Fruit fly (Drosophila melanogaster): Measurements from ENCODE around the gene CG11760.
A peak's percentile ranks its signal among the peaks of the same experiment; 100 is the strongest.

CG11760 gene

dm6 chr3R:8670529-8671491 is 48.2 kb upstream of the CG11760 start, which contains the start of gene p (continued):
- TF ChIP-seq CG13287 (GFP tag; IDR thresholded peaks at IDR 0.05; ENCODE audit: partially characterized antibody) (no peak), CG6689 (GFP tag; IDR thresholded peaks at IDR 0.05) (peak; percentile 42; the same call in 1 of the 2 replicates), CG8290 (GFP tag; optimal IDR thresholded peaks at IDR 0.05) (peak; percentile 57), CG8290 (tag; optimal IDR thresholded peaks at IDR 0.05) (peak in 1 of 2 experiments; percentile 71), CG12744 (GFP tag; optimal IDR thresholded peaks at IDR 0.05) (peak; percentile 23), cg (GFP tag; optimal IDR thresholded peaks at IDR 0.05) (no peak), CG5953 (GFP tag; IDR thresholded peaks at IDR 0.05) (peak; percentile 3; the same call in 1 of the 2 replicates), CG18619 (GFP tag; optimal IDR thresholded peaks at IDR 0.05) (no peak), CG1233 (GFP tag; optimal IDR thresholded peaks at IDR 0.05) (peak; percentile 34), CG9609 (GFP tag; optimal IDR thresholded peaks at IDR 0.05) (peak; percentile 0), schlank (tag; optimal IDR thresholded peaks at IDR 0.05) (peak; percentile 47), mirr (GFP tag; optimal IDR thresholded peaks at IDR 0.05) (peak; percentile 34), CG2199 (GFP tag; IDR thresholded peaks at IDR 0.05) (no peak), ro (GFP tag; IDR thresholded peaks at IDR 0.05) (no peak), CG42726 (GFP tag; IDR thresholded peaks at IDR 0.05; ENCODE audit: partially characterized antibody) (no peak), Antp (GFP tag; optimal IDR thresholded peaks at IDR 0.05) (peak; percentile 19), MESR4 (GFP tag; optimal IDR thresholded peaks at IDR 0.05) (no peak), Vsx1 (GFP tag; optimal IDR thresholded peaks at IDR 0.05) (no peak), Scr (GFP tag; IDR thresholded peaks at IDR 0.05; ENCODE audit: partially characterized antibody) (no peak), CG10321 (GFP tag; IDR thresholded peaks at IDR 0.05) (peak; percentile 63; the same call in 1 of the 2 replicates), CG12659 (GFP tag; optimal IDR thresholded peaks at IDR 0.05) (peak; percentile 43), fd102C (GFP tag; optimal IDR thresholded peaks at IDR 0.05) (no peak), sr (GFP tag; IDR thresholded peaks at IDR 0.05) (no peak), CG31224 (GFP tag; IDR thresholded peaks at IDR 0.05) (peak; percentile 21; the same call in 1 of the 2 replicates), bcd (GFP tag; optimal IDR thresholded peaks at IDR 0.05) (peak; percentile 32), ssp (GFP tag; IDR thresholded peaks at IDR 0.05) (no peak), so (GFP tag; IDR thresholded peaks at IDR 0.05) (no peak; the same call in 2 of the 3 replicates), crc (GFP tag; optimal IDR thresholded peaks at IDR 0.05) (peak; percentile 7), CG7928 (GFP tag; optimal IDR thresholded peaks at IDR 0.05) (no peak), Lim3 (GFP tag; IDR thresholded peaks at IDR 0.05) (no peak), CG9797 (GFP tag; optimal IDR thresholded peaks at IDR 0.05) (no peak), CG5180 (GFP tag; optimal IDR thresholded peaks at IDR 0.05) (peak; percentile 56), CG8388 (GFP tag; optimal IDR thresholded peaks at IDR 0.05) (no peak), hkb (optimal IDR thresholded peaks at IDR 0.05) (no peak), hkb (GFP tag; IDR thresholded peaks at IDR 0.05) (peak; percentile 55; the same call in 1 of the 2 replicates), Nf-YB (GFP tag; optimal IDR thresholded peaks at IDR 0.05) (no peak), MBD-R2 (GFP tag; IDR thresholded peaks at IDR 0.05) (peak; percentile 30; the same call in 1 of the 2 replicates), Med (GFP tag) (peak; percentile 77), toy (GFP tag; IDR thresholded peaks at IDR 0.05) (no peak), CG30020 (tag; optimal IDR thresholded peaks at IDR 0.05) (no peak), PHDP (tag; optimal IDR thresholded peaks at IDR 0.05) (peak; percentile 56), CG7963 (GFP tag; IDR thresholded peaks at IDR 0.05; ENCODE audit: partially characterized antibody) (no peak), NC2β (GFP tag; optimal IDR thresholded peaks at IDR 0.05) (peak; percentile 15), Kr (GFP tag; optimal IDR thresholded peaks at IDR 0.05) (peak; percentile 42), CG14710 (tag; optimal IDR thresholded peaks at IDR 0.05) (peak; percentile 6), run (tag; optimal IDR thresholded peaks at IDR 0.05) (peak; percentile 68), CG11085 (GFP tag; IDR thresholded peaks at IDR 0.05) (no peak), ap (GFP tag; IDR thresholded peaks at IDR 0.05) (no peak), D19B (GFP tag; optimal IDR thresholded peaks at IDR 0.05) (peak; percentile 18)
